Worm (Caenorhabditis elegans) whole organism, L4/young adult: ENCODE measurements around the gene ptp-3.

Experiments used
- dao-5 ChIP-seq: sonication (generic microtip); optimal IDR thresholded peaks from 2 replicates; lab custom pipeline; 2016; ENCODE audit warnings: missing genotype, missing genetic modification characterization, moderate library complexity, missing compliant biosample characterization
- him-1 ChIP-seq: sonication (generic microtip); optimal IDR thresholded peaks from 2 replicates; lab custom pipeline; 2016; ENCODE audit warnings: missing genotype, missing genetic modification reagents, missing genetic modification characterization, missing compliant biosample characterization

DNA sequence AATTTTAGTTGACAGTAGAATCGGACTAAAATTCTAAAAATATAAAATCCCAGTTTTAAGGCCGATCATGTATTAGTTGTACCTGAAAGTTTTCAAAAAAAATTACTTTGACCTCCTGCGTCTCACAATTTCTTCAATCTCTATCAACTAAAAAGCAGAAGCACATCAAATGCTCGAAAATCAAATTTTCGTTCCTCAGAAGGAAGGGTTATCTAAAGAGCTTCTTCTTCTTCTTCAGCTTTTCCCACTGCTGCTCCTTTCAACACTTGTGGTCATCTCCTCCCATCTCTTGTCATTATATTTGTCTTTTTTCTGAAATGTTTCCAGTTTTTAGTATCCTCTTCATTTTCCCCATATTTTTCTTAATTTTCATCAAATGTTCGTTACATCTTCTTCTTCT is 10.6 kb upstream of the ptp-3 start:
- TF ChIP-seq him-1 (tag; lab: Kevin White, UChicago) (no peak), dao-5 (tag; lab: Kevin White, UChicago) (no peak)
